Worm (Caenorhabditis elegans): ENCODE data around the gene clec-223.

The clec-223 gene

DNA sequence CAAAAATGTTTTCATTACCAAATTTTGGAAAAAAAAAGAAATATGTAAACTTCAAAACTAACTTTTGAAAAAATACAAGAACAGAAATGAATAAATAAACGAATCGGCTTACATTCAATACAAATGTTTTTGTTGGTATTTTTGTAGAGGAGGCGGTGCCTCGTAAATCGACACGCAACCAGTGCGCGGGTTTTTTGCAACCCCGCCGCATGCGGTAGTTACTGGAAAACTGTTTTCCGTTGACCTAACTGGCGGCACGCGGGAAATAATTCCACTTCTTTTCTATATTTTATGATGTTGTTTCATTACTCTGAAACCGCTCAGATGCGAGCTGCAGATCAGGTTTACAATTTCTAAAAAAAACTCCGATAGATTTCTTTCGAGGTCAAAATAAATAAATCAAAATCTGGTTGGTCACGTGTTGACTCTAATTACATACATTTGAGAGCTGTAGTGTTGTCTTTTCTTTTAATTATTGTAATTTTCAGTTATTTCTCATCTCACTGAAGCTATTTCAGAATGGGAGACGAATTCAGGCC lies 33.7 kb upstream of the clec-223 start, which contains the start of the genes dvc-1 and ima-1 (continued):
- no peak for TF ChIP-seq ces-1 (GFP tag; optimal IDR thresholded peaks at IDR 0.05)
- no peak for TF ChIP-seq nhr-111 (GFP tag; optimal IDR thresholded peaks at IDR 0.05)
- peak; percentile 43 for TF ChIP-seq dve-1 (tag; optimal IDR thresholded peaks at IDR 0.05; ENCODE audit: insufficient read depth)
- TF ChIP-seq nhr-11 (tag; optimal IDR thresholded peaks at IDR 0.05), result no peak
- TF ChIP-seq spr-1 (tag; optimal IDR thresholded peaks at IDR 0.05), result no peak
- no peak for TF ChIP-seq ztf-11 (tag; optimal IDR thresholded peaks at IDR 0.05)
- no peak for TF ChIP-seq snpc-1.2 (GFP tag; IDR thresholded peaks at IDR 0.05)
- TF ChIP-seq zip-11 (GFP tag; IDR thresholded peaks at IDR 0.05), result no peak
- TF ChIP-seq lin-29 (GFP tag; IDR thresholded peaks at IDR 0.05), result no peak
- TF ChIP-seq ceh-82 (tag; optimal IDR thresholded peaks at IDR 0.05), result no peak
- peak; percentile 57 for TF ChIP-seq dpl-1 (GFP tag; optimal IDR thresholded peaks at IDR 0.05)
- no peak for TF ChIP-seq daf-8 (GFP tag; IDR thresholded peaks at IDR 0.05)
- peak; percentile 82 for TF ChIP-seq lin-38 (GFP tag; IDR thresholded peaks at IDR 0.05)
- TF ChIP-seq mep-1 (tag; optimal IDR thresholded peaks at IDR 0.05), result peak; percentile 59
- TF ChIP-seq sdz-12 (GFP tag; optimal IDR thresholded peaks at IDR 0.05), result no peak
- TF ChIP-seq nhr-25 (tag; optimal IDR thresholded peaks at IDR 0.05; ENCODE audit: borderline replicate concordance, insufficient read depth), result no peak
- no peak for TF ChIP-seq skn-1 (tag; optimal IDR thresholded peaks at IDR 0.05)
- no peak for TF ChIP-seq aha-1 (tag)
- TF ChIP-seq ceh-62 (tag; optimal IDR thresholded peaks at IDR 0.05), result no peak
- TF ChIP-seq Y5F2A.4 (GFP tag; optimal IDR thresholded peaks at IDR 0.05), result no peak
- TF ChIP-seq D1046.2 (GFP tag; IDR thresholded peaks at IDR 0.05), result no peak
- no peak for TF ChIP-seq gei-8 (GFP tag; optimal IDR thresholded peaks at IDR 0.05)
- TF ChIP-seq egl-27 (tag; optimal IDR thresholded peaks at IDR 0.05), result no peak
- TF ChIP-seq lin-13 (GFP tag; optimal IDR thresholded peaks at IDR 0.05), result peak; percentile 63
- peak; percentile 65 for TF ChIP-seq egl-43 (GFP tag; IDR thresholded peaks at IDR 0.05)
- TF ChIP-seq dmd-6 (GFP tag; IDR thresholded peaks at IDR 0.05), result no peak
- TF ChIP-seq zfp-3 (GFP tag; conservative IDR thresholded peaks at IDR 0.05), result no peak
- TF ChIP-seq nhr-76 (tag; optimal IDR thresholded peaks at IDR 0.05), result no peak
- TF ChIP-seq unc-130 (GFP tag; optimal IDR thresholded peaks at IDR 0.05), result peak; percentile 96
- TF ChIP-seq fkh-10 (GFP tag; optimal IDR thresholded peaks at IDR 0.05), result no peak
- no peak for TF ChIP-seq ama-1 (optimal IDR thresholded peaks at IDR 0.05)
- peak; percentile 50 for TF ChIP-seq nhr-6 (tag; optimal IDR thresholded peaks at IDR 0.05)
- TF ChIP-seq ceh-20 (GFP tag; IDR thresholded peaks at IDR 0.05), result no peak
- no peak for TF ChIP-seq ceh-32 (tag; optimal IDR thresholded peaks at IDR 0.05; ENCODE audit: poor library complexity)
- no peak for TF ChIP-seq nhr-10 (tag; optimal IDR thresholded peaks at IDR 0.05)
- TF ChIP-seq ztf-7 (tag; optimal IDR thresholded peaks at IDR 0.05), result no peak
- TF ChIP-seq T20F7.1 (GFP tag; optimal IDR thresholded peaks at IDR 0.05), result no peak
- TF ChIP-seq lsy-2 (tag; optimal IDR thresholded peaks at IDR 0.05), result no peak
- TF ChIP-seq unc-39 (tag; optimal IDR thresholded peaks at IDR 0.05), result no peak
- TF ChIP-seq Y105C5A.15 (GFP tag; IDR thresholded peaks at IDR 0.05), result no peak
- TF ChIP-seq F10B5.3 (tag; optimal IDR thresholded peaks at IDR 0.05), result no peak
- no peak for TF ChIP-seq nhr-237 (tag; optimal IDR thresholded peaks at IDR 0.05)
- no peak for TF ChIP-seq madf-5 (GFP tag; IDR thresholded peaks at IDR 0.05)
- no peak for TF ChIP-seq madf-9 (GFP tag; conservative IDR thresholded peaks at IDR 0.05)
- TF ChIP-seq hlh-11 (tag; optimal IDR thresholded peaks at IDR 0.05), result peak; percentile 58
- no peak for TF ChIP-seq dmd-8 (GFP tag; IDR thresholded peaks at IDR 0.05)
- TF ChIP-seq nhr-42 (GFP tag; IDR thresholded peaks at IDR 0.05), result no peak
- TF ChIP-seq zip-2 (tag; optimal IDR thresholded peaks at IDR 0.05), result no peak
- no peak for TF ChIP-seq tra-1 (GFP tag; IDR thresholded peaks at IDR 0.05)
- TF ChIP-seq unc-62 (GFP tag; optimal IDR thresholded peaks at IDR 0.05 in 1 of 2), result no peak
- no peak for TF ChIP-seq unc-62 (tag; optimal IDR thresholded peaks at IDR 0.05)
- TF ChIP-seq nhr-77 (tag; optimal IDR thresholded peaks at IDR 0.05), result peak; percentile 58
- no peak for TF ChIP-seq snpc-4 (tag; optimal IDR thresholded peaks at IDR 0.05)
- no peak for TF ChIP-seq nhr-48 (tag; optimal IDR thresholded peaks at IDR 0.05)
